Fruit fly (Drosophila melanogaster): ENCODE results near the gene CG32772.

Gene CG32772

DNA sequence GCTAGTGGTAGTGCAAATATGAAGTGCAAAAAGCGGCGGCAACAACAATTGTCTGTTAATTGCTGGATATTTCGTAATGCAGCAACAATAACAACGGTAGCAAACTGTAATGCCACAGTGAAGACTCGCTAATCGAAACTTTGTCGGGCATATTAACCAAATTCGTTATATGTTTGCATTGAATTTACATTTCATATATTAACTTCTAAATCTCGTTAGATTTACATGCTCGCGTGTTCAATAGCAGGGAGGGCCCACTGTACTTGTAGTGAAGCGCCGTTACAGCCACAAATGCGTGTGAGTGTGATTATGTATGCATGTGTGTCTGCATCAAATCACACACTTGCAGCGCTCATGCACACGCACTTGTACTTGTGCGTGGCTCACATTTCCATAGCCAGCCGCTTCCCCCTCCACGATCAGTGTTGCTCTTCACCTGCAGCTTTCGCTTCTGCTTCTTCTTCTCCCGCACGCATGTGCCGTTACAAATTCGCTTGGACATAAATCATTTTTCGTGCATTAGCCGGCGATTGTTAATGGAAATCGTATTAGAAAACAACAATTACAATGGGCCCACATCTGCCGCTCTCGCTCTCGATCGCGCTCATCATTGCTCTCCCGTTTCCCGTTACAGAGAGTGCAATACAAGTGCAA lies 31.0 kb downstream of the CG32772 start:
- TF ChIP-seq usp (GFP tag; optimal IDR thresholded peaks at IDR 0.05), result no peak
- peak; percentile 27 for TF ChIP-seq Mio (GFP tag; optimal IDR thresholded peaks at IDR 0.05)
- no peak for TF ChIP-seq N (GFP tag; optimal IDR thresholded peaks at IDR 0.05)
- TF ChIP-seq pan (optimal IDR thresholded peaks at IDR 0.05), result no peak
- TF ChIP-seq foxo (GFP tag; optimal IDR thresholded peaks at IDR 0.05), result peak in 1 of 2 experiments; percentile 92
- TF ChIP-seq GATAd (GFP tag; optimal IDR thresholded peaks at IDR 0.05), result peak; percentile 42
- no peak for TF ChIP-seq Vsx2 (GFP tag; optimal IDR thresholded peaks at IDR 0.05; ENCODE audit: partially characterized antibody)
- peak; percentile 92 for TF ChIP-seq fru (GFP tag; optimal IDR thresholded peaks at IDR 0.05)
- peak; percentile 8 for TF ChIP-seq dsf (GFP tag; optimal IDR thresholded peaks at IDR 0.05; ENCODE audit: borderline replicate concordance)
- TF ChIP-seq ey (GFP tag; optimal IDR thresholded peaks at IDR 0.05), result peak; percentile 88
- TF ChIP-seq Abd-B (GFP tag; optimal IDR thresholded peaks at IDR 0.05), result no peak
- TF ChIP-seq br (GFP tag; optimal IDR thresholded peaks at IDR 0.05), result peak; percentile 86
- no peak for TF ChIP-seq dl (GFP tag; optimal IDR thresholded peaks at IDR 0.05; ENCODE audit: insufficient read depth in 1 of 2, partially characterized antibody in 2 of 2)
- peak; percentile 84 for TF ChIP-seq tai (GFP tag; optimal IDR thresholded peaks at IDR 0.05)
- TF ChIP-seq sage (GFP tag; optimal IDR thresholded peaks at IDR 0.05), result peak; percentile 67
- no peak for TF ChIP-seq Rel (GFP tag; optimal IDR thresholded peaks at IDR 0.05)
- TF ChIP-seq Rel (tag; optimal IDR thresholded peaks at IDR 0.05), result peak; percentile 50
- peak; percentile 82 for TF ChIP-seq Sp1 (GFP tag; optimal IDR thresholded peaks at IDR 0.05)
- TF ChIP-seq psq (GFP tag; optimal IDR thresholded peaks at IDR 0.05), result peak; percentile 62
- peak; percentile 61 for TF ChIP-seq CG32264 (GFP tag; optimal IDR thresholded peaks at IDR 0.05)
- TF ChIP-seq CG9705 (GFP tag; optimal IDR thresholded peaks at IDR 0.05), result peak; percentile 86
- TF ChIP-seq jim (GFP tag; optimal IDR thresholded peaks at IDR 0.05), result no peak
- TF ChIP-seq Jra (GFP tag; optimal IDR thresholded peaks at IDR 0.05), result peak; percentile 77
- TF ChIP-seq Myc (optimal IDR thresholded peaks at IDR 0.05), result no peak
- TF ChIP-seq sv (GFP tag; optimal IDR thresholded peaks at IDR 0.05), result peak; percentile 95
- TF ChIP-seq Hr83 (GFP tag; optimal IDR thresholded peaks at IDR 0.05; ENCODE audit: poor library complexity, severe bottlenecking), result peak; percentile 82
- peak; percentile 77 for TF ChIP-seq woc (GFP tag; optimal IDR thresholded peaks at IDR 0.05)
- TF ChIP-seq OdsH (GFP tag; optimal IDR thresholded peaks at IDR 0.05), result peak; percentile 83
- TF ChIP-seq h (GFP tag; optimal IDR thresholded peaks at IDR 0.05), result peak; percentile 88
- no peak for TF ChIP-seq lola (GFP tag; optimal IDR thresholded peaks at IDR 0.05)
- TF ChIP-seq rgr (GFP tag; optimal IDR thresholded peaks at IDR 0.05), result peak; percentile 83
- TF ChIP-seq Dif (GFP tag; optimal IDR thresholded peaks at IDR 0.05; ENCODE audit: partially characterized antibody), result no peak
- TF ChIP-seq Hnf4 (GFP tag; optimal IDR thresholded peaks at IDR 0.05), result peak; percentile 88
- TF ChIP-seq CrebA (GFP tag; optimal IDR thresholded peaks at IDR 0.05; ENCODE audit: borderline replicate concordance), result no peak
- TF ChIP-seq Dfd (GFP tag; optimal IDR thresholded peaks at IDR 0.05), result no peak
- TF ChIP-seq dmrt93B (GFP tag; optimal IDR thresholded peaks at IDR 0.05), result peak; percentile 86
- TF ChIP-seq brk (GFP tag; optimal IDR thresholded peaks at IDR 0.05), result peak; percentile 73
- TF ChIP-seq HLH106 (tag; optimal IDR thresholded peaks at IDR 0.05), result peak; percentile 88
- no peak for TF ChIP-seq Hr78 (GFP tag; optimal IDR thresholded peaks at IDR 0.05)

DNA sequence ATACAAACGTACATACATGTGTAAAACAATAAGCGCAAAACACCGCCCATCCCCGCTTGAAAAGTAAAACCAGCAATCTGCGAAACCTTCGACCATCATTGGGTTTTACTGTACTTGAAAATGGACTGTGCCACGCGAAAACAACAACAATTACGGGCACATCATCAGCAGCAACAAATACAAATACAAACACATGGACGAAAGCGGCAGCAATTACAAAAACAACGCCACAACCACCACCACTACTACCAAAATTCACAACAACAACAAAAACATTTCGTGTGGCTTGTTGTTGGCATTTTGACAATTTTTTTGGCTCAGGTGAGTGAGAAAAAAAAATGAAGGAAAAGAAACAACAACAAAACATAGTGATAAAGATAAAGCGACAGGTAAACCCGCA lies 31.6 kb downstream of the CG32772 start:
- TF ChIP-seq foxo (GFP tag; optimal IDR thresholded peaks at IDR 0.05), result no peak
- TF ChIP-seq N (GFP tag; optimal IDR thresholded peaks at IDR 0.05), result no peak
- TF ChIP-seq CG32264 (GFP tag; optimal IDR thresholded peaks at IDR 0.05), result no peak
- no peak for TF ChIP-seq Hnf4 (GFP tag; optimal IDR thresholded peaks at IDR 0.05)
- no peak for TF ChIP-seq Jra (GFP tag; optimal IDR thresholded peaks at IDR 0.05)
- TF ChIP-seq Hr83 (GFP tag; optimal IDR thresholded peaks at IDR 0.05; ENCODE audit: poor library complexity, severe bottlenecking), result no peak
- TF ChIP-seq Dfd (GFP tag; optimal IDR thresholded peaks at IDR 0.05), result no peak
- TF ChIP-seq tai (GFP tag; optimal IDR thresholded peaks at IDR 0.05), result no peak

Measured in whole organism, wandering third instar larva.